Fruit fly (Drosophila melanogaster): ENCODE data around the gene 5-HT2A.

The 5-HT2A gene

dm6 chr3R:4666014-4666652, 53.5 kb downstream of the 5-HT2A start (continued):
- TF ChIP-seq GATAe (GFP tag; conservative IDR thresholded peaks at IDR 0.05) (no peak), vnd (GFP tag; IDR thresholded peaks at IDR 0.05; ENCODE audit: partially characterized antibody) (peak; percentile 60), sens (GFP tag) (peak; percentile 55), Scr (GFP tag; IDR thresholded peaks at IDR 0.05; ENCODE audit: partially characterized antibody) (peak; percentile 49), CG6791 (GFP tag; IDR thresholded peaks at IDR 0.05; ENCODE audit: partially characterized antibody) (peak; percentile 80; the same call in 2 of the 3 replicates), sna (GFP tag; IDR thresholded peaks at IDR 0.05; ENCODE audit: partially characterized antibody) (peak; percentile 32; the same call in 1 of the 2 replicates), inv (GFP tag; IDR thresholded peaks at IDR 0.05; ENCODE audit: partially characterized antibody) (peak; percentile 30; the same call in 1 of the 2 replicates), CG16813 (GFP tag; IDR thresholded peaks at IDR 0.05; ENCODE audit: partially characterized antibody) (peak; percentile 47; the same call in 1 of the 3 replicates), HLH4C (GFP tag; IDR thresholded peaks at IDR 0.05; ENCODE audit: partially characterized antibody) (peak; percentile 61; the same call in 2 of the 3 replicates), CG14860 (GFP tag; IDR thresholded peaks at IDR 0.05; ENCODE audit: partially characterized antibody) (peak; percentile 63), en (GFP tag; optimal IDR thresholded peaks at IDR 0.05) (no peak)

- no peak for TF ChIP-seq CG12071 (GFP tag; optimal IDR thresholded peaks at IDR 0.05)
- TF ChIP-seq lov (optimal IDR thresholded peaks at IDR 0.05): no peak
- no peak for TF ChIP-seq lov (GFP tag; IDR thresholded peaks at IDR 0.05)
- TF ChIP-seq Med (GFP tag): peak; percentile 11
- TF ChIP-seq tap (tag; optimal IDR thresholded peaks at IDR 0.05): no peak
- TF ChIP-seq CG18262 (tag; optimal IDR thresholded peaks at IDR 0.05): peak; percentile 14
- TF ChIP-seq Asciz (GFP tag; optimal IDR thresholded peaks at IDR 0.05): peak; percentile 23
- TF ChIP-seq pum (GFP tag; optimal IDR thresholded peaks at IDR 0.05): no peak
- no peak for TF ChIP-seq phol (tag; optimal IDR thresholded peaks at IDR 0.05)
- peak; percentile 62 for TF ChIP-seq sens (GFP tag)
- TF ChIP-seq Opbp (GFP tag; IDR thresholded peaks at IDR 0.05; ENCODE audit: partially characterized antibody): 0 out of 3 replicates have a peak, but pooled peaks have one; percentile 19
- TF ChIP-seq CG8944 (GFP tag; optimal IDR thresholded peaks at IDR 0.05): no peak
- no peak for TF ChIP-seq CG14050 (GFP tag; IDR thresholded peaks at IDR 0.05)
- no peak for TF ChIP-seq gcm (GFP tag; optimal IDR thresholded peaks at IDR 0.05)
- TF ChIP-seq CG13123 (GFP tag; optimal IDR thresholded peaks at IDR 0.05): no peak
- TF ChIP-seq CG15011 (GFP tag; optimal IDR thresholded peaks at IDR 0.05): no peak
- peak; percentile 50 for TF ChIP-seq kni (GFP tag; optimal IDR thresholded peaks at IDR 0.05)
- peak; percentile 9 for TF ChIP-seq sd (tag; optimal IDR thresholded peaks at IDR 0.05)
- TF ChIP-seq bsh (GFP tag; optimal IDR thresholded peaks at IDR 0.05): peak in 1 of 2 experiments; percentile 18
- TF ChIP-seq dmrt99B (tag; optimal IDR thresholded peaks at IDR 0.05): peak; percentile 0
- no peak for TF ChIP-seq CG31388 (GFP tag; optimal IDR thresholded peaks at IDR 0.05)
- TF ChIP-seq Doc3 (GFP tag; IDR thresholded peaks at IDR 0.05; ENCODE audit: partially characterized antibody): no peak
- no peak for TF ChIP-seq pan (optimal IDR thresholded peaks at IDR 0.05)
- TF ChIP-seq pan (GFP tag; optimal IDR thresholded peaks at IDR 0.05 in 1 of 2, IDR thresholded peaks at IDR 0.05 in 1 of 2): no peak
- no peak for TF ChIP-seq vvl (GFP tag; IDR thresholded peaks at IDR 0.05)
- TF ChIP-seq cato (GFP tag; optimal IDR thresholded peaks at IDR 0.05; ENCODE audit: borderline replicate concordance): no peak
- no peak for TF ChIP-seq CG12744 (GFP tag; optimal IDR thresholded peaks at IDR 0.05)
- TF ChIP-seq CG31441 (GFP tag; IDR thresholded peaks at IDR 0.05): 0 out of 2 replicates have a peak, but pooled peaks have one; percentile 11
- TF ChIP-seq Kr (GFP tag; optimal IDR thresholded peaks at IDR 0.05): no peak
- no peak for TF ChIP-seq CG6254 (GFP tag; optimal IDR thresholded peaks at IDR 0.05)
- TF ChIP-seq CG17361 (GFP tag; IDR thresholded peaks at IDR 0.05): 0 out of 3 replicates have a peak, but pooled peaks have one; percentile 32
- TF ChIP-seq chinmo (GFP tag; IDR thresholded peaks at IDR 0.05; ENCODE audit: partially characterized antibody): 0 out of 4 replicates have a peak, but pooled peaks have one; percentile 14
- no peak for TF ChIP-seq sqz (GFP tag; optimal IDR thresholded peaks at IDR 0.05)
Measured at dm6 chr3R:4667399-4668201, 54.9 kb downstream of the 5-HT2A start.
